Worm (Caenorhabditis elegans): ENCODE measurements around the gene F53F1.4.
A peak's percentile ranks its signal among the peaks of the same experiment; 100 is the strongest.

F53F1.4 gene

ce11 chrV:13372821-13373220 is 38.1 kb upstream of the F53F1.4 start:
- TF ChIP-seq alr-1 (tag; optimal IDR thresholded peaks at IDR 0.05; ENCODE audit: borderline replicate concordance) (no peak), vab-15 (tag; optimal IDR thresholded peaks at IDR 0.05) (no peak), ztf-4 (tag; optimal IDR thresholded peaks at IDR 0.05) (no peak), sptf-1 (tag; optimal IDR thresholded peaks at IDR 0.05) (no peak), elt-3 (tag; optimal IDR thresholded peaks at IDR 0.05) (no peak), nhr-90 (tag; optimal IDR thresholded peaks at IDR 0.05; ENCODE audit: poor library complexity) (peak; percentile 8), pax-3 (tag; optimal IDR thresholded peaks at IDR 0.05) (peak; percentile 32), sox-4 (tag; optimal IDR thresholded peaks at IDR 0.05) (no peak), efl-1 (optimal IDR thresholded peaks at IDR 0.05) (no peak), efl-1 (GFP tag; optimal IDR thresholded peaks at IDR 0.05 in 1 of 2) (peak in 1 of 2 experiments; percentile 91), elt-2 (tag; optimal IDR thresholded peaks at IDR 0.05) (peak; percentile 61), ceh-90 (tag; optimal IDR thresholded peaks at IDR 0.05) (no peak)

- peak; percentile 50 for TF ChIP-seq nhr-20 (tag; optimal IDR thresholded peaks at IDR 0.05)
- peak; percentile 55 for TF ChIP-seq pqm-1 (tag; optimal IDR thresholded peaks at IDR 0.05)
- TF ChIP-seq blmp-1 (tag; optimal IDR thresholded peaks at IDR 0.05), result peak; percentile 97
- peak in 1 of 2 experiments; percentile 47 for TF ChIP-seq lin-35 (GFP tag; optimal IDR thresholded peaks at IDR 0.05)
- TF ChIP-seq elt-3 (tag; optimal IDR thresholded peaks at IDR 0.05), result peak in 4 of 6 experiments; percentile 18 to 68 (median 58)
- TF ChIP-seq grh-1 (GFP tag; IDR thresholded peaks at IDR 0.05), result no peak; the same call in 1 of the 2 replicates
- TF ChIP-seq nhr-76 (tag; optimal IDR thresholded peaks at IDR 0.05), result no peak
- no peak for TF ChIP-seq nhr-28 (tag; optimal IDR thresholded peaks at IDR 0.05)
- TF ChIP-seq dpl-1 (GFP tag; optimal IDR thresholded peaks at IDR 0.05), result peak in 1 of 3 experiments; percentile 6
- TF ChIP-seq ceh-8 (GFP tag; optimal IDR thresholded peaks at IDR 0.05), result no peak
- no peak for TF ChIP-seq isw-1 (GFP tag; IDR thresholded peaks at IDR 0.05)
- TF ChIP-seq efl-1 (optimal IDR thresholded peaks at IDR 0.05), result no peak
- peak in 1 of 2 experiments; percentile 83 for TF ChIP-seq efl-1 (GFP tag; optimal IDR thresholded peaks at IDR 0.05 in 1 of 2)
- peak; percentile 94 for TF ChIP-seq elt-2 (tag; optimal IDR thresholded peaks at IDR 0.05)
- TF ChIP-seq pax-3 (tag; optimal IDR thresholded peaks at IDR 0.05), result peak; percentile 20
- no peak for TF ChIP-seq hlh-17 (GFP tag; optimal IDR thresholded peaks at IDR 0.05; ENCODE audit: borderline replicate concordance)
- TF ChIP-seq lin-15B (tag; optimal IDR thresholded peaks at IDR 0.05), result no peak
- peak; percentile 54 for TF ChIP-seq lin-14 (GFP tag; optimal IDR thresholded peaks at IDR 0.05)
- TF ChIP-seq nhr-90 (tag; optimal IDR thresholded peaks at IDR 0.05; ENCODE audit: poor library complexity), result peak; percentile 52
- TF ChIP-seq lsy-2 (tag; optimal IDR thresholded peaks at IDR 0.05), result peak in 1 of 2 experiments; percentile 39
- peak; percentile 72 for TF ChIP-seq nhr-85 (tag)
- TF ChIP-seq snu-23 (GFP tag; optimal IDR thresholded peaks at IDR 0.05), result peak; percentile 4
- no peak for TF ChIP-seq mdl-1 (tag; optimal IDR thresholded peaks at IDR 0.05)
- TF ChIP-seq egl-27 (tag; optimal IDR thresholded peaks at IDR 0.05), result no peak
- peak; percentile 32 for TF ChIP-seq jun-1 (tag; optimal IDR thresholded peaks at IDR 0.05)
- peak; percentile 54 for TF ChIP-seq nhr-71 (tag; optimal IDR thresholded peaks at IDR 0.05)
These were observed 37.2 kb upstream of the F53F1.4 start for ce11 chrV:13373643-13374042.

ce11 chrV:13374532-13374931 is 36.3 kb upstream of the F53F1.4 start:
- TF ChIP-seq ztf-11 (tag; optimal IDR thresholded peaks at IDR 0.05) (no peak), ceh-8 (GFP tag; optimal IDR thresholded peaks at IDR 0.05) (no peak), zag-1 (tag; optimal IDR thresholded peaks at IDR 0.05) (no peak), C16A3.4 (tag; optimal IDR thresholded peaks at IDR 0.05) (peak; percentile 23), lin-35 (GFP tag; optimal IDR thresholded peaks at IDR 0.05) (peak; percentile 17 to 24), egl-27 (tag; optimal IDR thresholded peaks at IDR 0.05) (no peak), nhr-84 (tag; optimal IDR thresholded peaks at IDR 0.05) (no peak), alr-1 (tag; optimal IDR thresholded peaks at IDR 0.05; ENCODE audit: borderline replicate concordance) (no peak), nhr-85 (tag) (peak; percentile 97), fkh-8 (tag; optimal IDR thresholded peaks at IDR 0.05) (no peak), fos-1 (tag; optimal IDR thresholded peaks at IDR 0.05) (no peak), ceh-82 (tag; optimal IDR thresholded peaks at IDR 0.05) (peak in 2 of 3 experiments; percentile 13 to 26), nhr-20 (tag; optimal IDR thresholded peaks at IDR 0.05) (peak; percentile 46), nhr-90 (tag; optimal IDR thresholded peaks at IDR 0.05; ENCODE audit: poor library complexity) (peak; percentile 45), lsy-2 (tag; optimal IDR thresholded peaks at IDR 0.05) (peak; percentile 31 to 61), nhr-47 (tag; optimal IDR thresholded peaks at IDR 0.05) (peak; percentile 18), Y116A8C.19 (tag; optimal IDR thresholded peaks at IDR 0.05; ENCODE audit: borderline replicate concordance) (no peak), ztf-4 (tag; optimal IDR thresholded peaks at IDR 0.05) (peak; percentile 42), aly-2 (tag; optimal IDR thresholded peaks at IDR 0.05) (no peak), lin-14 (GFP tag; optimal IDR thresholded peaks at IDR 0.05) (peak; percentile 84), grh-1 (GFP tag; IDR thresholded peaks at IDR 0.05) (peak; percentile 94), rnt-1 (tag; optimal IDR thresholded peaks at IDR 0.05) (peak; percentile 48), nhr-28 (tag; optimal IDR thresholded peaks at IDR 0.05) (no peak), blmp-1 (tag; optimal IDR thresholded peaks at IDR 0.05) (peak; percentile 82), nhr-71 (tag; optimal IDR thresholded peaks at IDR 0.05) (peak; percentile 56), sptf-1 (tag; optimal IDR thresholded peaks at IDR 0.05) (no peak), efl-1 (optimal IDR thresholded peaks at IDR 0.05) (peak; percentile 19 to 32), efl-1 (GFP tag; optimal IDR thresholded peaks at IDR 0.05 in 1 of 2) (peak in 1 of 2 experiments; percentile 50), mep-1 (tag; optimal IDR thresholded peaks at IDR 0.05) (peak; percentile 61), snu-23 (GFP tag; optimal IDR thresholded peaks at IDR 0.05) (peak; percentile 31), dpl-1 (GFP tag; optimal IDR thresholded peaks at IDR 0.05) (peak in 1 of 3 experiments; percentile 34), hlh-17 (GFP tag; optimal IDR thresholded peaks at IDR 0.05; ENCODE audit: borderline replicate concordance) (no peak)

Data from whole organism, L1 larva.